Fruit fly (Drosophila melanogaster) whole organism, pupa: ENCODE data around the gene THG.
A peak's percentile ranks its signal among the peaks of the same experiment; 100 is the strongest.

Experiments
- CG10348 ChIP-seq: fragments of 200-800 bp; sonication (Bioruptor generic); IDR thresholded peaks from 2 replicates; pipeline ENCODE4 v1.3.6; 2022; ENCODE audit warnings: missing biosample characterization, missing genetic modification characterization
- CG12605 ChIP-seq: fragments of 200-800 bp; sonication (Bioruptor generic); IDR thresholded peaks from 2 replicates; pipeline ENCODE4 v1.3.6; 2022; ENCODE audit warnings: missing biosample characterization, missing genetic modification characterization
- CG13204 ChIP-seq: fragments of 200-800 bp; sonication (Bioruptor generic); optimal IDR thresholded peaks from 2 replicates; lab custom pipeline; 2018; ENCODE audit warnings: missing biosample characterization, mild to moderate bottlenecking, missing genetic modification characterization, moderate library complexity
- CG14655 ChIP-seq: fragments of 200-800 bp; sonication (Bioruptor generic); optimal IDR thresholded peaks from 3 replicates; lab custom pipeline; 2017; ENCODE audit warnings: mild to moderate bottlenecking, missing biosample characterization, missing genetic modification reagents, missing genetic modification characterization
- CG15710 ChIP-seq: fragments of 200-800 bp; sonication (Bioruptor generic); optimal IDR thresholded peaks from 2 replicates; lab custom pipeline; 2018; ENCODE audit warnings: missing biosample characterization, mild to moderate bottlenecking, missing genetic modification characterization, moderate library complexity
- CG17806 ChIP-seq: fragments of 200-800 bp; sonication (Bioruptor generic); optimal IDR thresholded peaks from 2 replicates; lab custom pipeline; 2018; ENCODE audit warnings: missing biosample characterization, mild to moderate bottlenecking, missing genetic modification characterization, moderate library complexity
- CG32121 ChIP-seq: fragments of 200-800 bp; sonication (Bioruptor generic); IDR thresholded peaks from 2 replicates; pipeline ENCODE4 v1.3.6; 2022; ENCODE audit warnings: missing biosample characterization, missing genetic modification characterization
- CG34367 ChIP-seq: fragments of 200-800 bp; sonication (Bioruptor generic); optimal IDR thresholded peaks from 2 replicates; lab custom pipeline; 2018; ENCODE audit warnings: missing biosample characterization, mild to moderate bottlenecking, missing genetic modification characterization
- CG4496 ChIP-seq: fragments of 200-800 bp; sonication (Bioruptor generic); IDR thresholded peaks from 3 replicates; pipeline ENCODE4 v1.3.6; 2022; ENCODE audit warnings: missing biosample characterization, missing genetic modification characterization
- CG8159 ChIP-seq: fragments of 200-800 bp; sonication (Bioruptor generic); optimal IDR thresholded peaks from 3 replicates; lab custom pipeline; 2018; ENCODE audit warnings: missing biosample characterization, mild to moderate bottlenecking, missing genetic modification characterization, moderate library complexity
- CG8301 ChIP-seq: fragments of 200-800 bp; sonication (Bioruptor generic); optimal IDR thresholded peaks from 2 replicates; lab custom pipeline; 2018; ENCODE audit warnings: missing biosample characterization, mild to moderate bottlenecking, missing genetic modification characterization
- CG9948 ChIP-seq: fragments of 200-800 bp; sonication (Bioruptor generic); optimal IDR thresholded peaks from 2 replicates; lab custom pipeline; 2018; ENCODE audit warnings: missing biosample characterization, mild to moderate bottlenecking, missing genetic modification characterization, moderate library complexity
- D1 ChIP-seq: fragments of 200-800 bp; sonication (Bioruptor generic); optimal IDR thresholded peaks from 2 replicates; lab custom pipeline; 2018; ENCODE audit warnings: missing biosample characterization, mild to moderate bottlenecking, missing genetic modification characterization, moderate library complexity
- EcR ChIP-seq: fragments of 200-800 bp; sonication (Bioruptor generic); optimal IDR thresholded peaks from 3 replicates; lab custom pipeline; 2019; ENCODE audit warnings: missing biosample characterization, missing genetic modification characterization, mild to moderate bottlenecking, moderate library complexity, missing genetic modification reagents
- Ets98B ChIP-seq: fragments of 200-800 bp; sonication (Bioruptor generic); IDR thresholded peaks from 2 replicates; pipeline ENCODE4 v1.3.6; 2022; ENCODE audit warnings: missing biosample characterization, missing genetic modification characterization
- Pif1A ChIP-seq: fragments of 200-800 bp; sonication (Bioruptor generic); optimal IDR thresholded peaks from 3 replicates; lab custom pipeline; 2016; ENCODE audit warnings: missing biosample characterization, missing genetic modification characterization
- Pif1B ChIP-seq: fragments of 200-800 bp; sonication (Bioruptor generic); optimal IDR thresholded peaks from 3 replicates; lab custom pipeline; 2016; ENCODE audit warnings: missing biosample characterization, missing genetic modification characterization
- Snoo ChIP-seq: fragments of 200-800 bp; sonication (Bioruptor generic); optimal IDR thresholded peaks from 3 replicates; lab custom pipeline; 2017; ENCODE audit warnings: missing biosample characterization, mild to moderate bottlenecking, missing genetic modification characterization, inconsistent platforms
- fd96Ca ChIP-seq: fragments of 200-800 bp; sonication (Bioruptor generic); IDR thresholded peaks from 3 replicates; pipeline ENCODE4 v1.3.6; 2022; ENCODE audit warnings: missing biosample characterization, missing genetic modification characterization
- gl ChIP-seq: fragments of 200-800 bp; sonication (Bioruptor generic); optimal IDR thresholded peaks from 2 replicates; lab custom pipeline; 2018; ENCODE audit warnings: missing biosample characterization, mild to moderate bottlenecking, missing genetic modification characterization
- rn ChIP-seq: fragments of 200-800 bp; sonication (Bioruptor generic); IDR thresholded peaks from 2 replicates; pipeline ENCODE4 v1.3.6; 2022; ENCODE audit warnings: missing biosample characterization, missing genetic modification characterization

The THG gene

dm6 chr2L:15056359-15057220, 47.1 kb upstream of the THG start:
- peak; percentile 87 for TF ChIP-seq Snoo
- TF ChIP-seq EcR (GFP tag; lab: Kevin White, UChicago), result no peak
- peak; percentile 88 for TF ChIP-seq CG4496
- TF ChIP-seq Ets98B (GFP tag; lab: Robert Waterston, UW), result peak; percentile 72
- peak; percentile 60 for TF ChIP-seq CG34367
- peak; percentile 89 for TF ChIP-seq CG8301
- TF ChIP-seq CG14655 (GFP tag; lab: Kevin White, UChicago), result peak; percentile 92
- peak; percentile 84 for TF ChIP-seq CG17806 (tag; lab: Kevin White, UChicago)
- peak; percentile 82 for TF ChIP-seq CG15710 (tag; lab: Kevin White, UChicago)
- TF ChIP-seq CG12605 (GFP tag; lab: Robert Waterston, UW), result peak; percentile 82
- TF ChIP-seq Pif1B (GFP tag; lab: Kevin White, UChicago), result peak; percentile 89
- TF ChIP-seq D1, result peak; percentile 80
- TF ChIP-seq CG8159 (tag; lab: Kevin White, UChicago), result peak; percentile 93
- TF ChIP-seq fd96Ca (GFP tag; lab: Robert Waterston, UW), result no peak
- peak; percentile 17; the same call in 1 of the 2 replicates for TF ChIP-seq CG10348 (GFP tag; lab: Robert Waterston, UW)
- TF ChIP-seq CG13204 (GFP tag; lab: Kevin White, UChicago), result peak; percentile 88
- TF ChIP-seq CG9948 (tag; lab: Kevin White, UChicago), result peak; percentile 87
- TF ChIP-seq rn (GFP tag; lab: Robert Waterston, UW), result peak; percentile 54; the same call in 1 of the 2 replicates
- peak; percentile 68 for TF ChIP-seq gl (tag; lab: Kevin White, UChicago)
- peak; percentile 83; the same call in 1 of the 2 replicates for TF ChIP-seq CG32121 (GFP tag; lab: Robert Waterston, UW)
- peak; percentile 72 for TF ChIP-seq Pif1A

DNA sequence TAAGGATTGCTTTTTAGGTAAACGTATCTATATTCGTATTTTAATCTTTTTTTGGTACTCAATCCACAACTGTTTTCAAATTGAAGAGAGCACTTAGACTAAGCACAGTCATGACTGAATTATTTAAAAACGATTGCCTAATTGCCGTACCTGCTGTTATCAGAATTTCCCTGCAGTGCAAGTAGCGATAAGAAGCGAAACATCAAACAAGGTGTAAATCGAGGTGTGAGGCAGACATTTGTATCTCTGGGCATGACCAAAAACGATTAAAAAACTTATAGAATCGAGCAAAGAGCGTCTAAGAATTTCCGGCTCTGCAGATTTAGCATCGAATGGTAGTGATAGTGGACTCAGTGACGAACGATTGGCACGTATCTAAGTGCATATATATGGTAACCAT, 45.6 kb upstream of the THG start:
- no peak for TF ChIP-seq CG12605 (GFP tag; lab: Robert Waterston, UW)
- TF ChIP-seq CG14655 (GFP tag; lab: Kevin White, UChicago), result no peak
- TF ChIP-seq CG9948 (tag; lab: Kevin White, UChicago), result no peak
- TF ChIP-seq CG17806 (tag; lab: Kevin White, UChicago), result no peak
- TF ChIP-seq CG10348 (GFP tag; lab: Robert Waterston, UW), result no peak
- TF ChIP-seq CG32121 (GFP tag; lab: Robert Waterston, UW), result no peak
- no peak for TF ChIP-seq CG15710 (tag; lab: Kevin White, UChicago)
- no peak for TF ChIP-seq D1
- no peak for TF ChIP-seq CG8159 (tag; lab: Kevin White, UChicago)
- no peak for TF ChIP-seq fd96Ca (GFP tag; lab: Robert Waterston, UW)
- TF ChIP-seq CG4496, result no peak
- TF ChIP-seq EcR (GFP tag; lab: Kevin White, UChicago), result no peak
- TF ChIP-seq Pif1A, result no peak
- TF ChIP-seq Snoo, result no peak
- no peak for TF ChIP-seq rn (GFP tag; lab: Robert Waterston, UW)
- TF ChIP-seq gl (tag; lab: Kevin White, UChicago), result no peak
- no peak for TF ChIP-seq Ets98B (GFP tag; lab: Robert Waterston, UW)
- no peak for TF ChIP-seq Pif1B (GFP tag; lab: Kevin White, UChicago)

DNA sequence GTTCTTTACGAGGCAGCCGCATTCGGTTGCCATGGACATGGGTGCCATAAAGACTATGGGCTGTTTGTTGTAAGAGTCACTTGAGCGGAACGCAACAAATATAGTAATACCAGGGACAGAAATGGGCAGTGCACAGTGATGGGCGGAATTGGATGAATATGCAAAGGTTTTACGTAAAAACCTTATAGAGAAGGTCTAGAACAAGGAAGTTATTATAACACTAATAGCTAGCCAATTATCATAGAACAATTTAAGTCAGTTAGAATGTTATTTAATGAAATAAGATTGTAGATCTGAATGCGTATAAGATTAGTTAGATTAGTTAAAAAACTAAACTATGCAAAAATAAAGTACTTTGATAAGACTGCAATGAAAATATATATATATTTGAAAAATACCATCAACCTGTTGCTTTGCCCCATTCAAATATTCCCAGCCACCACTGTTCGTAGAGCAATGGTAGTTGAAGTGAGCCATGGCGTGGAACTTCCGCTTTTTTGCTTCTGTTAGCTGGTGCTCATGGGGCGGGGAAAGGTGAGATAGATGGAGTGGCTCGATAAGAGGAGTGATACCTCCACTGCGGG, 43.4 kb upstream of the THG start:
- TF ChIP-seq CG15710 (tag; lab: Kevin White, UChicago) (no peak), CG12605 (GFP tag; lab: Robert Waterston, UW) (no peak), CG4496 (0 out of 3 replicates have a peak, but pooled peaks have one; percentile 22), CG9948 (tag; lab: Kevin White, UChicago) (no peak), CG14655 (GFP tag; lab: Kevin White, UChicago) (no peak)
- TF ChIP-seq, all 21 proteins: peak for 1

DNA sequence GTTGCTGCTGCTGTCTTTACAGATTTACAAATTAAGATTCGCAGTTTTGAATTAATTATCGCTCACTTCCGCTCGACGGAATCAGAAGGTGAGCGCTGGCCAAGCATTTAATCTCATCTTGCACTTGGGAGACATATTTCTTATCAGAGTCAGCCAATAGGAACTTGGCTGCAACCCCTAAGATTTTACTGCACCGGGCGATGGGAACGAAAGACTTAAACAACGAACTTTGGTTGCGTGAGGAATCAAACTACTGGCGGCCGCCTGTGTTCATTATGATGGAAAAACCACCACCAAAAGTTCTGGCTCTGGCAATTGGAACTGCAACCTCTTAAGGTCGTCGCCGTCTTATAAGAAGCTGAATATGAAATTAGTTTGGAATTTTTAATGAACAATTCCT, 34.2 kb upstream of the THG start:
- TF ChIP-seq EcR (GFP tag; lab: Kevin White, UChicago) (no peak), CG12605 (GFP tag; lab: Robert Waterston, UW) (no peak), fd96Ca (GFP tag; lab: Robert Waterston, UW) (no peak), CG8159 (tag; lab: Kevin White, UChicago) (no peak), CG15710 (tag; lab: Kevin White, UChicago) (no peak), CG34367 (no peak), gl (tag; lab: Kevin White, UChicago) (no peak), Snoo (no peak), Pif1B (GFP tag; lab: Kevin White, UChicago) (no peak), CG13204 (GFP tag; lab: Kevin White, UChicago) (no peak), Ets98B (GFP tag; lab: Robert Waterston, UW) (no peak), CG9948 (tag; lab: Kevin White, UChicago) (no peak), rn (GFP tag; lab: Robert Waterston, UW) (no peak), CG14655 (GFP tag; lab: Kevin White, UChicago) (no peak)

- TF ChIP-seq CG4496 (peak; percentile 42; the same call in 1 of the 3 replicates), CG8301 (no peak), CG8159 (tag; lab: Kevin White, UChicago) (no peak)
Observed at dm6 chr2L:15039309-15039772, 29.8 kb upstream of the THG start.
